In genomic region chr3R:11656614-11657216, dm6 we compare ENCODE assay signal across 1 fruit fly cellular context.
A peak's percentile ranks its signal among the peaks of the same experiment; 100 is the strongest.
TF ChIP-seq lines count a peak whose summit lies in the region.

No protein-coding gene starts in this region.

TF ChIP-seq in whole organism, embryonic, 481 proteins besides CTCF, POLR2A, EP300 and RAD21 (continued from another document and continues in another):
- peak; percentile 91 for TF ChIP-seq ERR (GFP tag; optimal IDR thresholded peaks at IDR 0.05; lab: Kevin White, UChicago)
- TF ChIP-seq Ptx1 (GFP tag; IDR thresholded peaks at IDR 0.05; lab: Robert Waterston, UW) = peak; percentile 97
- TF ChIP-seq HmgZ (tag; optimal IDR thresholded peaks at IDR 0.05; lab: Kevin White, UChicago) = peak; percentile 96
- peak; percentile 95 for TF ChIP-seq CG7556 (GFP tag; optimal IDR thresholded peaks at IDR 0.05; lab: Kevin White, UChicago)
- peak; percentile 68 for TF ChIP-seq CG7745 (tag; optimal IDR thresholded peaks at IDR 0.05; lab: Kevin White, UChicago)
- TF ChIP-seq Poxn (GFP tag; IDR thresholded peaks at IDR 0.05; lab: Robert Waterston, UW) = peak; percentile 95
- TF ChIP-seq CG1647 (GFP tag; optimal IDR thresholded peaks at IDR 0.05; lab: Kevin White, UChicago) = peak; percentile 96
- TF ChIP-seq CG6272 (GFP tag; IDR thresholded peaks at IDR 0.05; lab: Robert Waterston, UW) = peak; percentile 95
- peak; percentile 83 for TF ChIP-seq CG8281 (tag; optimal IDR thresholded peaks at IDR 0.05; lab: Kevin White, UChicago)
- TF ChIP-seq CG3995 (GFP tag; optimal IDR thresholded peaks at IDR 0.05; lab: Kevin White, UChicago) = peak; percentile 65
- TF ChIP-seq pros (GFP tag; optimal IDR thresholded peaks at IDR 0.05; lab: Kevin White, UChicago) = no peak
- TF ChIP-seq Xrp1 (GFP tag; IDR thresholded peaks at IDR 0.05; lab: Robert Waterston, UW) = peak; percentile 97
- TF ChIP-seq crc (GFP tag; optimal IDR thresholded peaks at IDR 0.05; lab: Kevin White, UChicago) = peak; percentile 89
- peak; percentile 97 for TF ChIP-seq Dek (tag; optimal IDR thresholded peaks at IDR 0.05; lab: Kevin White, UChicago)
- peak; percentile 88 for TF ChIP-seq ssp (GFP tag; IDR thresholded peaks at IDR 0.05; lab: Robert Waterston, UW)
- TF ChIP-seq CG15479 (GFP tag; optimal IDR thresholded peaks at IDR 0.05; lab: Kevin White, UChicago) = no peak
- peak; percentile 92 for TF ChIP-seq trem (tag; optimal IDR thresholded peaks at IDR 0.05; lab: Kevin White, UChicago)
- peak; percentile 91 for TF ChIP-seq cato (GFP tag; optimal IDR thresholded peaks at IDR 0.05; lab: Kevin White, UChicago; ENCODE audit: borderline replicate concordance)
- no peak for TF ChIP-seq CG1832 (GFP tag; optimal IDR thresholded peaks at IDR 0.05; lab: Kevin White, UChicago)
- peak; percentile 97 for TF ChIP-seq corto (GFP tag; optimal IDR thresholded peaks at IDR 0.05; lab: Kevin White, UChicago)
- TF ChIP-seq C15 (GFP tag; IDR thresholded peaks at IDR 0.05; lab: Robert Waterston, UW) = peak; percentile 88
- peak; percentile 100 for TF ChIP-seq Med (GFP tag; lab: Kevin White, UChicago)
- TF ChIP-seq yki (optimal IDR thresholded peaks at IDR 0.05; lab: Kevin White, UChicago) = no peak
- peak; percentile 6 for TF ChIP-seq Dp (GFP tag; optimal IDR thresholded peaks at IDR 0.05; lab: Kevin White, UChicago)
- TF ChIP-seq CG12219 (GFP tag; optimal IDR thresholded peaks at IDR 0.05; lab: Kevin White, UChicago) = peak; percentile 96
- TF ChIP-seq CG4820 (GFP tag; optimal IDR thresholded peaks at IDR 0.05; lab: Kevin White, UChicago) = peak; percentile 83
- peak; percentile 95 for TF ChIP-seq CG1603 (tag; optimal IDR thresholded peaks at IDR 0.05; lab: Kevin White, UChicago)
- peak; percentile 95 for TF ChIP-seq ttk (GFP tag; IDR thresholded peaks at IDR 0.05; lab: Robert Waterston, UW)
- TF ChIP-seq NFAT (GFP tag; IDR thresholded peaks at IDR 0.05; lab: Robert Waterston, UW) = peak; percentile 98
- TF ChIP-seq CG6813 (GFP tag; optimal IDR thresholded peaks at IDR 0.05; lab: Kevin White, UChicago) = peak; percentile 95
- peak; percentile 45 for TF ChIP-seq crol (GFP tag; IDR thresholded peaks at IDR 0.05; lab: Robert Waterston, UW)
- peak; percentile 97 for TF ChIP-seq NfI (GFP tag; optimal IDR thresholded peaks at IDR 0.05; lab: Kevin White, UChicago)
- TF ChIP-seq so (GFP tag; IDR thresholded peaks at IDR 0.05; lab: Robert Waterston, UW) = peak; percentile 97
- peak; percentile 92 for TF ChIP-seq D19A (tag; optimal IDR thresholded peaks at IDR 0.05; lab: Kevin White, UChicago)
- peak; percentile 85 for TF ChIP-seq Hmx (GFP tag; optimal IDR thresholded peaks at IDR 0.05; lab: Kevin White, UChicago)
- TF ChIP-seq NC2β (GFP tag; optimal IDR thresholded peaks at IDR 0.05; lab: Kevin White, UChicago) = peak; percentile 95
- peak; percentile 96 for TF ChIP-seq CG4424 (GFP tag; optimal IDR thresholded peaks at IDR 0.05; lab: Kevin White, UChicago)
- peak; percentile 87 for TF ChIP-seq Gsc (GFP tag; IDR thresholded peaks at IDR 0.05; lab: Robert Waterston, UW)
- TF ChIP-seq luna (GFP tag; optimal IDR thresholded peaks at IDR 0.05; lab: Kevin White, UChicago) = peak; percentile 85
- peak; percentile 90 for TF ChIP-seq CG12236 (GFP tag; optimal IDR thresholded peaks at IDR 0.05; lab: Kevin White, UChicago)
- peak; percentile 71 for TF ChIP-seq B-H2 (GFP tag; optimal IDR thresholded peaks at IDR 0.05; lab: Kevin White, UChicago)
- no peak for TF ChIP-seq Dll (GFP tag; IDR thresholded peaks at IDR 0.05; lab: Robert Waterston, UW; ENCODE audit: partially characterized antibody)
- TF ChIP-seq sens-2 (GFP tag; IDR thresholded peaks at IDR 0.05; lab: Robert Waterston, UW) = peak; percentile 91
- TF ChIP-seq CG9817 (tag; optimal IDR thresholded peaks at IDR 0.05; lab: Kevin White, UChicago) = peak; percentile 94
- TF ChIP-seq pb (GFP tag; optimal IDR thresholded peaks at IDR 0.05; lab: Kevin White, UChicago) = peak; percentile 94
- TF ChIP-seq Opbp (GFP tag; IDR thresholded peaks at IDR 0.05; lab: Robert Waterston, UW; ENCODE audit: partially characterized antibody) = no peak
- TF ChIP-seq row (GFP tag; IDR thresholded peaks at IDR 0.05; lab: Robert Waterston, UW) = peak; percentile 97
- peak; percentile 53 for TF ChIP-seq ftz-f1 (GFP tag; optimal IDR thresholded peaks at IDR 0.05; lab: Kevin White, UChicago)
- peak; percentile 98 for TF ChIP-seq lab (GFP tag; optimal IDR thresholded peaks at IDR 0.05; lab: Kevin White, UChicago)
- peak; percentile 96 for TF ChIP-seq Fer1 (GFP tag; optimal IDR thresholded peaks at IDR 0.05; lab: Kevin White, UChicago)
- peak; percentile 97 for TF ChIP-seq Ada2b (GFP tag; IDR thresholded peaks at IDR 0.05; lab: Robert Waterston, UW)
- peak; percentile 90 for TF ChIP-seq sim (GFP tag; IDR thresholded peaks at IDR 0.05; lab: Robert Waterston, UW)
- peak; percentile 29 for TF ChIP-seq abd-A (tag; optimal IDR thresholded peaks at IDR 0.05; lab: Kevin White, UChicago)
- TF ChIP-seq Atf6 (GFP tag; IDR thresholded peaks at IDR 0.05; lab: Robert Waterston, UW) = peak; percentile 97
- TF ChIP-seq CG10565 (GFP tag; optimal IDR thresholded peaks at IDR 0.05; lab: Kevin White, UChicago) = peak; percentile 75
- TF ChIP-seq her (GFP tag; optimal IDR thresholded peaks at IDR 0.05; lab: Kevin White, UChicago) = peak; percentile 91
- peak; percentile 77 for TF ChIP-seq CG6654 (GFP tag; optimal IDR thresholded peaks at IDR 0.05; lab: Kevin White, UChicago)
- peak; percentile 91 for TF ChIP-seq trh (GFP tag; optimal IDR thresholded peaks at IDR 0.05; lab: Kevin White, UChicago)
- no peak for TF ChIP-seq usp (GFP tag; optimal IDR thresholded peaks at IDR 0.05; lab: Kevin White, UChicago)
- TF ChIP-seq seq (GFP tag; IDR thresholded peaks at IDR 0.05; lab: Robert Waterston, UW) = peak; percentile 94
- peak; percentile 92 for TF ChIP-seq CG6765 (GFP tag; optimal IDR thresholded peaks at IDR 0.05; lab: Kevin White, UChicago)
- peak; percentile 77 for TF ChIP-seq z (GFP tag; IDR thresholded peaks at IDR 0.05; lab: Robert Waterston, UW)
- no peak for TF ChIP-seq inv (GFP tag; IDR thresholded peaks at IDR 0.05; lab: Robert Waterston, UW; ENCODE audit: partially characterized antibody)
- TF ChIP-seq B-H1 (GFP tag; IDR thresholded peaks at IDR 0.05; lab: Robert Waterston, UW) = peak; percentile 94
- peak; percentile 92 for TF ChIP-seq org-1 (GFP tag; optimal IDR thresholded peaks at IDR 0.05; lab: Kevin White, UChicago)
- TF ChIP-seq dmrt99B (tag; optimal IDR thresholded peaks at IDR 0.05; lab: Kevin White, UChicago) = peak; percentile 97
- peak; percentile 86 for TF ChIP-seq kah (GFP tag; optimal IDR thresholded peaks at IDR 0.05; lab: Kevin White, UChicago)
- no peak for TF ChIP-seq amos (GFP tag; IDR thresholded peaks at IDR 0.05; lab: Robert Waterston, UW; ENCODE audit: partially characterized antibody)
- TF ChIP-seq CG31224 (GFP tag; IDR thresholded peaks at IDR 0.05; lab: Robert Waterston, UW) = peak; percentile 94
- peak; percentile 96 for TF ChIP-seq HLH54F (GFP tag; optimal IDR thresholded peaks at IDR 0.05; lab: Kevin White, UChicago)
- peak; percentile 93 for TF ChIP-seq Atf-2 (GFP tag; optimal IDR thresholded peaks at IDR 0.05; lab: Kevin White, UChicago)
- TF ChIP-seq Fer3 (tag; optimal IDR thresholded peaks at IDR 0.05; lab: Kevin White, UChicago) = peak; percentile 97
- TF ChIP-seq CG3838 (GFP tag; optimal IDR thresholded peaks at IDR 0.05; lab: Kevin White, UChicago) = peak; percentile 92
- TF ChIP-seq shn (GFP tag; optimal IDR thresholded peaks at IDR 0.05; lab: Kevin White, UChicago) = peak; percentile 89
- peak; percentile 81 for TF ChIP-seq CG10431 (GFP tag; optimal IDR thresholded peaks at IDR 0.05; lab: Kevin White, UChicago)
- peak; percentile 82 for TF ChIP-seq CG5180 (GFP tag; optimal IDR thresholded peaks at IDR 0.05; lab: Kevin White, UChicago)
- peak; percentile 94 for TF ChIP-seq CG4854 (GFP tag; optimal IDR thresholded peaks at IDR 0.05; lab: Kevin White, UChicago)
- peak; percentile 90 for TF ChIP-seq CG2875 (GFP tag; optimal IDR thresholded peaks at IDR 0.05; lab: Kevin White, UChicago)
- TF ChIP-seq tgo (GFP tag; IDR thresholded peaks at IDR 0.05; lab: Robert Waterston, UW) = peak; percentile 96
- peak; percentile 94 for TF ChIP-seq Ssrp (tag; optimal IDR thresholded peaks at IDR 0.05; lab: Kevin White, UChicago)
- no peak for TF ChIP-seq Sin3A (optimal IDR thresholded peaks at IDR 0.05; lab: Kevin White, UChicago)
- peak in 1 of 2 experiments; percentile 57 for TF ChIP-seq crp (GFP tag; optimal IDR thresholded peaks at IDR 0.05; lab: Kevin White, UChicago)
- TF ChIP-seq CG18599 (GFP tag; optimal IDR thresholded peaks at IDR 0.05; lab: Kevin White, UChicago) = peak; percentile 97
- no peak for TF ChIP-seq Lpt (GFP tag; optimal IDR thresholded peaks at IDR 0.05; lab: Kevin White, UChicago)
- no peak for TF ChIP-seq zen2 (GFP tag; IDR thresholded peaks at IDR 0.05; lab: Robert Waterston, UW; ENCODE audit: partially characterized antibody)
- 0 out of 4 replicates have a peak, but pooled peaks have one; percentile 28 for TF ChIP-seq chinmo (GFP tag; IDR thresholded peaks at IDR 0.05; lab: Robert Waterston, UW; ENCODE audit: partially characterized antibody)
- peak; percentile 92 for TF ChIP-seq danr (GFP tag; IDR thresholded peaks at IDR 0.05; lab: Robert Waterston, UW)
- TF ChIP-seq CG15073 (GFP tag; optimal IDR thresholded peaks at IDR 0.05; lab: Kevin White, UChicago) = peak; percentile 71
- TF ChIP-seq CG2199 (GFP tag; IDR thresholded peaks at IDR 0.05; lab: Robert Waterston, UW) = peak; percentile 90
- TF ChIP-seq CG12104 (GFP tag; optimal IDR thresholded peaks at IDR 0.05; lab: Kevin White, UChicago) = peak; percentile 92
- peak in 1 of 3 experiments; percentile 71 for TF ChIP-seq Stat92E (GFP tag; optimal IDR thresholded peaks at IDR 0.05; lab: Kevin White, UChicago)
- peak; percentile 96 for TF ChIP-seq mam (GFP tag; optimal IDR thresholded peaks at IDR 0.05; lab: Kevin White, UChicago)
- peak; percentile 89 for TF ChIP-seq run (tag; optimal IDR thresholded peaks at IDR 0.05; lab: Kevin White, UChicago)
- peak; percentile 95 for TF ChIP-seq BtbVII (GFP tag; optimal IDR thresholded peaks at IDR 0.05; lab: Kevin White, UChicago)
- TF ChIP-seq CG32532 (GFP tag; IDR thresholded peaks at IDR 0.05; lab: Robert Waterston, UW) = peak; percentile 98
- TF ChIP-seq CG7357 (GFP tag; IDR thresholded peaks at IDR 0.05; lab: Robert Waterston, UW) = peak; percentile 91
- no peak for TF ChIP-seq Bgb (GFP tag; IDR thresholded peaks at IDR 0.05; lab: Robert Waterston, UW; ENCODE audit: partially characterized antibody)
- no peak for TF ChIP-seq CG14860 (GFP tag; IDR thresholded peaks at IDR 0.05; lab: Robert Waterston, UW; ENCODE audit: partially characterized antibody)
- peak; percentile 96 for TF ChIP-seq CG17829 (tag; optimal IDR thresholded peaks at IDR 0.05; lab: Kevin White, UChicago)
- TF ChIP-seq CG7963 (GFP tag; IDR thresholded peaks at IDR 0.05; lab: Robert Waterston, UW; ENCODE audit: partially characterized antibody) = no peak
- TF ChIP-seq CG6175 (GFP tag; IDR thresholded peaks at IDR 0.05; lab: Robert Waterston, UW) = peak; percentile 96
- TF ChIP-seq dmrt11E (tag; optimal IDR thresholded peaks at IDR 0.05; lab: Kevin White, UChicago) = peak; percentile 91
- TF ChIP-seq otp (GFP tag; IDR thresholded peaks at IDR 0.05; lab: Robert Waterston, UW) = peak; percentile 95
- peak; percentile 95 for TF ChIP-seq Mad (GFP tag; optimal IDR thresholded peaks at IDR 0.05; lab: Kevin White, UChicago)
- peak; percentile 60 for TF ChIP-seq MESR4 (GFP tag; optimal IDR thresholded peaks at IDR 0.05; lab: Kevin White, UChicago)
- peak; percentile 25 for TF ChIP-seq CG10543 (GFP tag; optimal IDR thresholded peaks at IDR 0.05; lab: Kevin White, UChicago)
- peak; percentile 93 for TF ChIP-seq CG5245 (GFP tag; optimal IDR thresholded peaks at IDR 0.05; lab: Kevin White, UChicago)
- peak; percentile 94 for TF ChIP-seq salm (tag; optimal IDR thresholded peaks at IDR 0.05; lab: Kevin White, UChicago)
- no peak for TF ChIP-seq CG13287 (GFP tag; IDR thresholded peaks at IDR 0.05; lab: Robert Waterston, UW; ENCODE audit: partially characterized antibody)
- TF ChIP-seq CG2889 (GFP tag; IDR thresholded peaks at IDR 0.05; lab: Robert Waterston, UW) = peak; percentile 96
- peak; percentile 69 for TF ChIP-seq p53 (GFP tag; optimal IDR thresholded peaks at IDR 0.05; lab: Kevin White, UChicago)
- peak; percentile 80 for TF ChIP-seq CkIIα-i1 (GFP tag; IDR thresholded peaks at IDR 0.05; lab: Robert Waterston, UW)
- peak; percentile 97 for TF ChIP-seq Hsf (GFP tag; optimal IDR thresholded peaks at IDR 0.05; lab: Kevin White, UChicago)
- TF ChIP-seq eyg (GFP tag; optimal IDR thresholded peaks at IDR 0.05; lab: Kevin White, UChicago) = peak; percentile 88
- TF ChIP-seq fu2 (GFP tag; optimal IDR thresholded peaks at IDR 0.05; lab: Kevin White, UChicago) = peak; percentile 93
- peak; percentile 97 for TF ChIP-seq ems (GFP tag; optimal IDR thresholded peaks at IDR 0.05; lab: Kevin White, UChicago)
- peak; percentile 75 for TF ChIP-seq Adf1 (GFP tag; IDR thresholded peaks at IDR 0.05; lab: Robert Waterston, UW)
- TF ChIP-seq Side (GFP tag; optimal IDR thresholded peaks at IDR 0.05; lab: Kevin White, UChicago) = peak; percentile 93
- peak; percentile 94 for TF ChIP-seq CG17385 (GFP tag; optimal IDR thresholded peaks at IDR 0.05; lab: Kevin White, UChicago)
- TF ChIP-seq dati (GFP tag; IDR thresholded peaks at IDR 0.05; lab: Robert Waterston, UW) = peak; percentile 90
- TF ChIP-seq CG11085 (GFP tag; IDR thresholded peaks at IDR 0.05; lab: Robert Waterston, UW) = peak; percentile 94
- peak; percentile 95 for TF ChIP-seq pnt (GFP tag; optimal IDR thresholded peaks at IDR 0.05; lab: Kevin White, UChicago)
- TF ChIP-seq Dref (GFP tag; IDR thresholded peaks at IDR 0.05; lab: Robert Waterston, UW) = peak; percentile 39
- peak; percentile 86 for TF ChIP-seq CG6683 (GFP tag; optimal IDR thresholded peaks at IDR 0.05; lab: Kevin White, UChicago)
- TF ChIP-seq CG2712 (tag; optimal IDR thresholded peaks at IDR 0.05; lab: Kevin White, UChicago) = peak; percentile 98
- TF ChIP-seq tx (GFP tag; optimal IDR thresholded peaks at IDR 0.05; lab: Kevin White, UChicago) = peak; percentile 93
- peak; percentile 93 for TF ChIP-seq pum (GFP tag; optimal IDR thresholded peaks at IDR 0.05; lab: Kevin White, UChicago)
- peak; percentile 68 for TF ChIP-seq TFAM (GFP tag; optimal IDR thresholded peaks at IDR 0.05; lab: Kevin White, UChicago)
- TF ChIP-seq CG16813 (GFP tag; IDR thresholded peaks at IDR 0.05; lab: Robert Waterston, UW; ENCODE audit: partially characterized antibody) = no peak
- peak; percentile 96 for TF ChIP-seq Aef1 (GFP tag; IDR thresholded peaks at IDR 0.05; lab: Robert Waterston, UW)
- peak; percentile 96 for TF ChIP-seq CG12769 (tag; optimal IDR thresholded peaks at IDR 0.05; lab: Kevin White, UChicago)
